Fruit fly (Drosophila melanogaster) whole organism, embryonic: ENCODE measurements around the gene CG32192.

Experiments used
- Awh ChIP-seq: fragments of 200-800 bp; sonication (Bioruptor generic); IDR thresholded peaks from 2 replicates; pipeline ENCODE4, ENCODE4 v1.3.6; 2022; ENCODE audit warnings: missing biosample characterization, missing genetic modification characterization
- BtbVII ChIP-seq: fragments of 200-800 bp; sonication (Bioruptor generic); optimal IDR thresholded peaks from 3 replicates; lab custom pipeline; 2017; ENCODE audit warnings: missing biosample characterization, mild to moderate bottlenecking, missing genetic modification characterization
- CG1233 ChIP-seq: fragments of 200-800 bp; sonication (Bioruptor generic); optimal IDR thresholded peaks from 4 replicates; lab custom pipeline; 2018; ENCODE audit warnings: missing biosample characterization, mild to moderate bottlenecking, missing genetic modification characterization
- CG17385 ChIP-seq: fragments of 200-800 bp; sonication (Bioruptor generic); optimal IDR thresholded peaks from 3 replicates; lab custom pipeline; 2018; ENCODE audit warnings: missing biosample characterization, mild to moderate bottlenecking, missing genetic modification characterization
- CG1792 ChIP-seq: fragments of 200-800 bp; sonication (Bioruptor generic); optimal IDR thresholded peaks from 2 replicates; lab custom pipeline; 2016; ENCODE audit warnings: missing biosample characterization, missing genetic modification characterization
- CG18599 ChIP-seq: fragments of 200-800 bp; sonication (Bioruptor generic); optimal IDR thresholded peaks from 3 replicates; lab custom pipeline; 2017; ENCODE audit warnings: missing biosample characterization, missing genetic modification characterization, mild to moderate bottlenecking, moderate library complexity, missing genetic modification reagents
- CG30431 ChIP-seq: fragments of 200-800 bp; sonication (Bioruptor generic); optimal IDR thresholded peaks from 2 replicates; lab custom pipeline; 2017; ENCODE audit warnings: missing biosample characterization, missing genetic modification characterization
- CG31365 ChIP-seq: fragments of 200-800 bp; sonication (Bioruptor generic); optimal IDR thresholded peaks from 2 replicates; lab custom pipeline; 2018; ENCODE audit warnings: missing biosample characterization, mild to moderate bottlenecking, missing genetic modification characterization
- CG3163 ChIP-seq: fragments of 200-800 bp; sonication (Bioruptor generic); optimal IDR thresholded peaks from 3 replicates; lab custom pipeline; 2016; ENCODE audit warnings: missing biosample characterization, missing genetic modification characterization
- CG4360 ChIP-seq: fragments of 200-800 bp; sonication (Bioruptor generic); IDR thresholded peaks from 2 replicates; pipeline ENCODE4 v1.3.6; 2022; ENCODE audit warnings: missing biosample characterization, missing genetic modification characterization
- CG7745 ChIP-seq: fragments of 200-800 bp; sonication (Bioruptor generic); optimal IDR thresholded peaks from 2 replicates; lab custom pipeline; 2018; ENCODE audit warnings: missing biosample characterization, mild to moderate bottlenecking, missing genetic modification characterization, moderate library complexity
- CG7839 ChIP-seq: fragments of 200-800 bp; sonication (Bioruptor generic); optimal IDR thresholded peaks from 3 replicates; lab custom pipeline; 2018; ENCODE audit warnings: missing biosample characterization, mild to moderate bottlenecking, missing genetic modification characterization, moderate library complexity
- CG9727 ChIP-seq: fragments of 200-800 bp; sonication (Bioruptor generic); optimal IDR thresholded peaks from 3 replicates; lab custom pipeline; 2017; ENCODE audit warnings: missing biosample characterization, mild to moderate bottlenecking, missing genetic modification characterization
- D ChIP-seq, 2 experiments: fragments of 200-800 bp in 1 of 2; fragments of >200 bp in 1 of 2; sonication (Bioruptor generic) in 1 of 2; optimal IDR thresholded peaks; 2 replicates in 1 of 2; 3 replicates in 1 of 2; lab custom pipeline; 2017; ENCODE audit warnings: mild to moderate bottlenecking in 1 of 2, missing biosample characterization in 1 of 2, missing genetic modification characterization in 1 of 2, missing genetic modification reagents in 1 of 2
- Doc3 ChIP-seq: fragments of 200-800 bp; sonication (Bioruptor generic); IDR thresholded peaks from 3 replicates; pipeline ENCODE4 v1.3.6; 2022; ENCODE audit warnings: missing biosample characterization, missing genetic modification characterization; ENCODE audit not compliant: partially characterized antibody
- Dp ChIP-seq: fragments of 200-800 bp; sonication (Bioruptor generic); optimal IDR thresholded peaks from 2 replicates; lab custom pipeline; 2018; ENCODE audit warnings: missing biosample characterization, mild to moderate bottlenecking, missing genetic modification characterization, moderate library complexity
- Eip74EF ChIP-seq, 2 experiments: fragments of 200-800 bp in 1 of 2; fragments of >200 bp in 1 of 2; sonication (Bioruptor generic) in 1 of 2; optimal IDR thresholded peaks; 2 replicates each; lab custom pipeline; 2017 to 2019; ENCODE audit warnings: missing biosample characterization in 2 of 2, missing genetic modification characterization in 2 of 2, mild to moderate bottlenecking in 1 of 2, moderate library complexity in 1 of 2
- Elba2 ChIP-seq: fragments of 200-800 bp; sonication (Bioruptor generic); optimal IDR thresholded peaks from 3 replicates; lab custom pipeline; 2016; ENCODE audit warnings: missing biosample characterization, missing genetic modification characterization
- H15 ChIP-seq: fragments of 200-800 bp; sonication (Bioruptor generic); IDR thresholded peaks from 3 replicates; pipeline ENCODE4 v1.3.6; 2022; ENCODE audit warnings: missing biosample characterization, missing genetic modification characterization
- Nf-YC ChIP-seq: fragments of 200-800 bp; optimal IDR thresholded peaks from 3 replicates; lab custom pipeline; 2019; ENCODE audit warnings: missing biosample characterization, mild to moderate bottlenecking, missing genetic modification characterization, moderate library complexity
- NfI ChIP-seq: fragments of 200-800 bp; sonication (Bioruptor generic); optimal IDR thresholded peaks from 3 replicates; lab custom pipeline; 2018; ENCODE audit warnings: missing biosample characterization, mild to moderate bottlenecking, missing genetic modification characterization, moderate library complexity
- Ravus ChIP-seq: fragments of 200-800 bp; sonication (Bioruptor generic); IDR thresholded peaks from 2 replicates; pipeline ENCODE4 v1.3.6; 2022; ENCODE audit warnings: missing biosample characterization, missing genetic modification characterization
- Tbp ChIP-seq: fragments of >200 bp; optimal IDR thresholded peaks from 2 replicates; lab custom pipeline; 2018; ENCODE audit warnings: missing biosample characterization, missing genetic modification characterization
- Trl ChIP-seq, 3 experiments: fragments of >200 bp in 2 of 3; fragments of 200-800 bp in 1 of 3; sonication (Bioruptor generic) in 1 of 3; optimal IDR thresholded peaks; 2 replicates in 1 of 3; 3 replicates in 2 of 3; lab custom pipeline; 2016 to 2017; ENCODE audit warnings: missing biosample characterization in 1 of 3, missing genetic modification characterization in 1 of 3
- gro ChIP-seq: fragments of 200-800 bp; sonication (Bioruptor generic); optimal IDR thresholded peaks from 2 replicates; lab custom pipeline; 2016; ENCODE audit warnings: missing biosample characterization, missing genetic modification characterization
- kay ChIP-seq: fragments of 200-800 bp; sonication (Bioruptor generic); optimal IDR thresholded peaks from 2 replicates; lab custom pipeline; 2016; ENCODE audit warnings: missing biosample characterization, missing genetic modification characterization
- mld ChIP-seq: fragments of 200-800 bp; sonication (Bioruptor generic); IDR thresholded peaks from 3 replicates; pipeline ENCODE4 v1.3.6; 2022; ENCODE audit warnings: missing biosample characterization, missing genetic modification characterization; ENCODE audit not compliant: partially characterized antibody
- nom ChIP-seq: fragments of 200-800 bp; sonication (Bioruptor generic); optimal IDR thresholded peaks from 2 replicates; lab custom pipeline; 2017; ENCODE audit warnings: missing biosample characterization, missing genetic modification characterization, mild to moderate bottlenecking, moderate library complexity, missing genetic modification reagents
- pros ChIP-seq: fragments of 200-800 bp; sonication (Bioruptor generic); optimal IDR thresholded peaks from 3 replicates; lab custom pipeline; 2019; ENCODE audit warnings: missing biosample characterization, mild to moderate bottlenecking, missing genetic modification characterization, moderate library complexity
- schlank ChIP-seq: fragments of 200-800 bp; sonication (Bioruptor generic); optimal IDR thresholded peaks from 2 replicates; lab custom pipeline; 2018; ENCODE audit warnings: missing biosample characterization, mild to moderate bottlenecking, missing genetic modification characterization
- scrt ChIP-seq: fragments of 200-800 bp; sonication (Bioruptor generic); optimal IDR thresholded peaks from 2 replicates; lab custom pipeline; 2018; ENCODE audit warnings: missing biosample characterization, mild to moderate bottlenecking, missing genetic modification characterization, moderate library complexity
- sens ChIP-seq: fragments of 200-800 bp; sonication (Bioruptor generic); peaks from one replicate; lab custom pipeline; 2016; ENCODE audit warnings: missing biosample characterization, missing genetic modification characterization
- sob ChIP-seq: fragments of 200-800 bp; sonication (Bioruptor generic); IDR thresholded peaks from 2 replicates; pipeline ENCODE4 v1.3.6; 2022; ENCODE audit warnings: missing biosample characterization, missing genetic modification characterization
- vfl ChIP-seq: fragments of 200-800 bp; sonication (Bioruptor generic); optimal IDR thresholded peaks from 2 replicates; lab custom pipeline; 2016; ENCODE audit warnings: missing biosample characterization, missing genetic modification characterization
- z ChIP-seq: fragments of 200-800 bp; sonication (Bioruptor generic); IDR thresholded peaks from 3 replicates; pipeline ENCODE4 v1.3.6; 2022; ENCODE audit warnings: missing biosample characterization, missing genetic modification characterization
- zf30C ChIP-seq: fragments of 200-800 bp; sonication (Bioruptor generic); optimal IDR thresholded peaks from 3 replicates; lab custom pipeline; 2018; ENCODE audit warnings: missing biosample characterization, mild to moderate bottlenecking, missing genetic modification characterization

CG32192 gene

dm6 chr3L:18070050-18070449 lies 29.9 kb downstream of the CG32192 start, which contains the start of gene CG44006:
Gene CG44006, minus strand, starts transcription at chr3L:18070150.
- TF ChIP-seq Tbp (GFP tag; lab: Kevin White, UChicago) (no peak), D (optimal IDR thresholded peaks at IDR 0.05; lab: Kevin White, UChicago) (no peak), D (GFP tag; optimal IDR thresholded peaks at IDR 0.05; lab: Kevin White, UChicago) (no peak), CG1792 (GFP tag; lab: Kevin White, UChicago) (no peak), pros (GFP tag; lab: Kevin White, UChicago) (no peak), CG31365 (tag; lab: Kevin White, UChicago) (no peak), NfI (no peak), Ravus (GFP tag; lab: Robert Waterston, UW) (no peak), BtbVII (no peak), nom (peak; percentile 4), sob (GFP tag; lab: Robert Waterston, UW) (no peak), schlank (tag; lab: Kevin White, UChicago) (no peak), Eip74EF (GFP tag; optimal IDR thresholded peaks at IDR 0.05; lab: Kevin White, UChicago) (no peak), Awh (GFP tag; lab: Robert Waterston, UW) (no peak), z (GFP tag; lab: Robert Waterston, UW) (no peak), gro (GFP tag; lab: Kevin White, UChicago) (no peak), Doc3 (no peak), Trl (optimal IDR thresholded peaks at IDR 0.05; lab: Kevin White, UChicago) (peak in 1 of 2 experiments; percentile 7), Trl (GFP tag; optimal IDR thresholded peaks at IDR 0.05; lab: Kevin White, UChicago) (no peak), vfl (GFP tag; lab: Kevin White, UChicago) (no peak)

dm6 chr3L:18072023-18072422 lies 31.9 kb downstream of the CG32192 start, which contains the start of gene CG44005:
Gene CG44005, minus strand, starts transcription at chr3L:18072123.
- TF ChIP-seq H15 (GFP tag; lab: Robert Waterston, UW) (no peak), CG1233 (GFP tag; lab: Kevin White, UChicago) (no peak), zf30C (GFP tag; lab: Kevin White, UChicago) (no peak), CG18599 (GFP tag; lab: Kevin White, UChicago) (no peak), CG7839 (tag; lab: Kevin White, UChicago) (no peak), CG3163 (GFP tag; lab: Kevin White, UChicago) (no peak), Elba2 (GFP tag; lab: Kevin White, UChicago) (no peak), kay (GFP tag; lab: Kevin White, UChicago) (no peak), CG4360 (GFP tag; lab: Robert Waterston, UW) (no peak), CG7745 (tag; lab: Kevin White, UChicago) (no peak), Nf-YC (tag; lab: Kevin White, UChicago) (no peak), Dp (GFP tag; lab: Kevin White, UChicago) (no peak), CG17385 (no peak), mld (no peak), CG30431 (GFP tag; lab: Kevin White, UChicago) (no peak)
- TF ChIP-seq, all 482 proteins: peak for 0

dm6 chr3L:18073559-18074134 lies 33.5 kb downstream of the CG32192 start, which contains the start of gene CG44004:
Gene CG44004, minus strand, starts transcription at chr3L:18073863.
- peak; percentile 66 for TF ChIP-seq nom
- TF ChIP-seq sens (GFP tag; lab: Kevin White, UChicago) = peak; percentile 11
- no peak for TF ChIP-seq CG9727 (GFP tag; lab: Kevin White, UChicago)
- TF ChIP-seq scrt = no peak
